Worm (Caenorhabditis elegans) whole organism, L2 larva: ENCODE measurements around the gene otpl-5.
"Not testable (repeated sequence)": the region's sequence is repeated elsewhere in the genome, so short reads cannot be mapped to it uniquely, and the experiment has no call there.

Experiments used
- C34F6.9 ChIP-seq: fragments of 150-350 bp; optimal IDR thresholded peaks from 2 replicates; lab custom pipeline; 2014; ENCODE audit warnings: missing biosample characterization, missing genetic modification characterization
- F13H6.1 ChIP-seq: sonication (generic microtip); optimal IDR thresholded peaks from 2 replicates; lab custom pipeline; 2016; ENCODE audit warnings: missing genetic modification characterization, missing compliant biosample characterization
- R02D3.7 ChIP-seq: fragments of 150-350 bp; optimal IDR thresholded peaks from 2 replicates; lab custom pipeline; 2014; ENCODE audit warnings: missing biosample characterization, missing genetic modification characterization
- Y55F3AM.14 ChIP-seq: fragments of 200-800 bp; sonication (Bioruptor generic); optimal IDR thresholded peaks from 2 replicates; lab custom pipeline; 2018; ENCODE audit warnings: mild to moderate bottlenecking, missing genetic modification characterization, missing compliant biosample characterization
- aly-2 ChIP-seq: fragments of 150-350 bp; optimal IDR thresholded peaks from 2 replicates; lab custom pipeline; 2014; ENCODE audit warnings: missing biosample characterization, missing genetic modification characterization
- ama-1 ChIP-seq: fragments of 150-350 bp; optimal IDR thresholded peaks from 2 replicates; lab custom pipeline; 2018; ENCODE audit warnings: inconsistent platforms
- blmp-1 ChIP-seq: sonication (generic microtip); optimal IDR thresholded peaks from 2 replicates; lab custom pipeline; 2017; ENCODE audit warnings: missing genetic modification characterization, mild to moderate bottlenecking, missing compliant biosample characterization, antibody characterized with exemption, moderate library complexity; ENCODE audit not compliant: insufficient read depth
- ceh-16 ChIP-seq: fragments of 150-350 bp; optimal IDR thresholded peaks from 2 replicates; lab custom pipeline; 2014; ENCODE audit warnings: missing biosample characterization, missing genetic modification characterization
- ceh-82 ChIP-seq: fragments of 150-350 bp; optimal IDR thresholded peaks from 2 replicates; lab custom pipeline; 2014; ENCODE audit warnings: missing biosample characterization, missing genetic modification characterization
- crh-2 ChIP-seq: sonication (generic microtip); optimal IDR thresholded peaks from 2 replicates; lab custom pipeline; 2017; ENCODE audit warnings: missing biosample characterization, missing genetic modification characterization
- dmd-4 ChIP-seq: sonication (generic microtip); optimal IDR thresholded peaks from 2 replicates; lab custom pipeline; 2017; ENCODE audit warnings: missing biosample characterization, missing genetic modification characterization
- elt-1 ChIP-seq: fragments of 150-350 bp; optimal IDR thresholded peaks from 2 replicates; lab custom pipeline; 2014; ENCODE audit warnings: missing biosample characterization, missing genetic modification characterization
- elt-3 ChIP-seq: sonication (generic microtip); optimal IDR thresholded peaks from 2 replicates; lab custom pipeline; 2017; ENCODE audit warnings: missing biosample characterization, missing genetic modification characterization
- fos-1 ChIP-seq: fragments of 150-350 bp; optimal IDR thresholded peaks from 2 replicates; lab custom pipeline; 2014; ENCODE audit warnings: missing biosample characterization, missing genetic modification characterization
- gmeb-1 ChIP-seq: fragments of 150-350 bp; optimal IDR thresholded peaks from 2 replicates; lab custom pipeline; 2014; ENCODE audit warnings: missing biosample characterization, missing genetic modification characterization
- lin-11 ChIP-seq: fragments of 150-350 bp; sonication (generic microtip); optimal IDR thresholded peaks from 2 replicates; lab custom pipeline; 2014; ENCODE audit warnings: missing biosample characterization, missing genetic modification characterization, inconsistent platforms, mixed read lengths
- lin-13 ChIP-seq: fragments of 150-350 bp; optimal IDR thresholded peaks from 2 replicates; lab custom pipeline; 2014; ENCODE audit warnings: missing biosample characterization, missing genetic modification reagents, missing genetic modification characterization
- lin-39 ChIP-seq: fragments of 150-350 bp; optimal IDR thresholded peaks from 2 replicates; lab custom pipeline; 2014; ENCODE audit warnings: missing biosample characterization, missing genetic modification reagents, missing genetic modification characterization
- lsy-2 ChIP-seq, 2 experiments: fragments of 150-350 bp in 1 of 2; sonication (generic microtip) in 1 of 2; optimal IDR thresholded peaks; 2 replicates each; lab custom pipeline; 2014 to 2017; ENCODE audit warnings: missing biosample characterization in 2 of 2, missing genetic modification characterization in 2 of 2
- mab-5 ChIP-seq: fragments of 150-350 bp; optimal IDR thresholded peaks from 2 replicates; lab custom pipeline; 2014; ENCODE audit warnings: missing biosample characterization, missing genetic modification characterization
- mbf-1 ChIP-seq: sonication (generic microtip); optimal IDR thresholded peaks from 2 replicates; lab custom pipeline; 2017; ENCODE audit warnings: missing biosample characterization, missing genetic modification characterization
- nhr-11 ChIP-seq: fragments of 150-350 bp; optimal IDR thresholded peaks from 2 replicates; lab custom pipeline; 2014; ENCODE audit warnings: missing biosample characterization, missing genetic modification characterization
- nhr-12 ChIP-seq: fragments of 150-350 bp; optimal IDR thresholded peaks from 2 replicates; lab custom pipeline; 2014; ENCODE audit warnings: missing biosample characterization, missing genetic modification characterization
- nhr-129 ChIP-seq: fragments of 150-350 bp; optimal IDR thresholded peaks from 2 replicates; lab custom pipeline; 2014; ENCODE audit warnings: missing biosample characterization, missing genetic modification characterization
- nhr-21 ChIP-seq: fragments of 150-350 bp; optimal IDR thresholded peaks from 2 replicates; lab custom pipeline; 2014; ENCODE audit warnings: missing biosample characterization, missing genetic modification characterization
- nhr-23 ChIP-seq: fragments of 150-350 bp; optimal IDR thresholded peaks from 2 replicates; lab custom pipeline; 2014; ENCODE audit warnings: missing biosample characterization, missing genetic modification reagents, missing genetic modification characterization
- nhr-237 ChIP-seq: fragments of 150-350 bp; optimal IDR thresholded peaks from 2 replicates; lab custom pipeline; 2014; ENCODE audit warnings: missing biosample characterization, missing genetic modification characterization
- nhr-6 ChIP-seq: fragments of 150-350 bp; optimal IDR thresholded peaks from 2 replicates; lab custom pipeline; 2014; ENCODE audit warnings: missing biosample characterization, missing genetic modification characterization
- nhr-77 ChIP-seq: fragments of 150-350 bp; optimal IDR thresholded peaks from 2 replicates; lab custom pipeline; 2014; ENCODE audit warnings: missing biosample characterization, missing genetic modification characterization
- sem-4 ChIP-seq: fragments of 150-350 bp; optimal IDR thresholded peaks from 2 replicates; lab custom pipeline; 2014; ENCODE audit warnings: missing biosample characterization, missing genetic modification reagents, missing genetic modification characterization
- skn-1 ChIP-seq: sonication (generic microtip); optimal IDR thresholded peaks from 2 replicates; lab custom pipeline; 2017; ENCODE audit warnings: missing biosample characterization, missing genetic modification characterization
- sma-3 ChIP-seq: sonication (generic microtip); optimal IDR thresholded peaks from 2 replicates; lab custom pipeline; 2016; ENCODE audit warnings: missing genetic modification reagents, missing genetic modification characterization, missing compliant biosample characterization
- sma-9 ChIP-seq, 2 experiments: fragments of 150-350 bp in 1 of 2; sonication (generic microtip) in 1 of 2; optimal IDR thresholded peaks; 2 replicates each; lab custom pipeline; 2014 to 2016; ENCODE audit warnings: missing genetic modification characterization in 2 of 2, mild to moderate bottlenecking in 1 of 2, missing biosample characterization in 1 of 2, missing compliant biosample characterization in 1 of 2, missing genetic modification reagents in 1 of 2, moderate library complexity in 1 of 2
- snpc-4 ChIP-seq: fragments of 150-350 bp; optimal IDR thresholded peaks from 2 replicates; lab custom pipeline; 2014; ENCODE audit warnings: missing biosample characterization, missing genetic modification characterization
- unc-39 ChIP-seq: fragments of 150-350 bp; optimal IDR thresholded peaks from 2 replicates; lab custom pipeline; 2014; ENCODE audit warnings: missing biosample characterization, missing genetic modification characterization
- unc-62 ChIP-seq: fragments of 150-350 bp; optimal IDR thresholded peaks from 2 replicates; lab custom pipeline; 2014; ENCODE audit warnings: missing biosample characterization, missing genetic modification reagents, missing genetic modification characterization
- zag-1 ChIP-seq: fragments of 150-350 bp; optimal IDR thresholded peaks from 2 replicates; lab custom pipeline; 2014; ENCODE audit warnings: missing biosample characterization, missing genetic modification characterization
- ztf-1 ChIP-seq: fragments of 200-800 bp; sonication (Bioruptor generic); conservative IDR thresholded peaks from 2 replicates; pipeline ENCODE4 v1.3.6; 2022; ENCODE audit warnings: missing genetic modification characterization, missing compliant biosample characterization
- ztf-11 ChIP-seq: sonication (generic microtip); optimal IDR thresholded peaks from 2 replicates; lab custom pipeline; 2017; ENCODE audit warnings: missing biosample characterization, missing genetic modification characterization
- ztf-4 ChIP-seq: fragments of 150-350 bp; optimal IDR thresholded peaks from 2 replicates; lab custom pipeline; 2014; ENCODE audit warnings: missing biosample characterization, missing genetic modification characterization

otpl-5 gene

DNA sequence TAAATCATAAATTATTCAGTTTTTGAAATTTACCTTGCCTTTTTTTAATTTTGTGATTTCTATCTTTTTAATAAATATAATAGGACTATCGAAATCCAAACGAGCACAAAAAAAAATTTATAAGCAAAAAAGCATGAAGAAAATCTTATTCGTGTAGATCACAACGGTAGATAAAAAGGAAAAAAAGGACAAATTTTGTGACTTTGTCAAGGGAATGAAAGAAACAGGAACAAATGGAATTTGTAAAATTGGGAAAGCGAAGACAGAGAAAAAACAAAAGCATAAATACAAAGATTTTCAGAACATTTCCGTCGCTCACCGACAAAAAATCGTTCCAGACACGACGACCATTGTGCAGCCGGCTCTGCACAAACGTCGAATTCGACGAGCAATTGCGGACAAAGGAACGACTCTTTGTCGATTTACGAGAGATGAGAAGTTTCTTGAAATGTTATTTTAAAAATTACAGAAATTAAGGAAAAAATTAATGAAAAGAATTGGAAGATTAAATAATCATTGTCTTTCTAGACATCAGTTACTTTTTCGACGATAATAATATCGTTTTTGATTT lies 10.4 kb upstream of the otpl-5 start, which contains the start of gene F45F2.10:
F45F2.10 (minus strand) TSS at position 51 of the 571 bp plus-strand sequence.
- peak; percentile 6 for TF ChIP-seq R02D3.7 (tag; lab: Kevin White, UChicago)
- no peak for TF ChIP-seq fos-1 (tag; lab: Kevin White, UChicago)
- no peak for TF ChIP-seq elt-1 (tag; lab: Kevin White, UChicago)
- TF ChIP-seq sma-3 (GFP tag; lab: Kevin White, UChicago), result no peak
- no peak for TF ChIP-seq mbf-1 (tag; lab: Kevin White, UChicago)
- TF ChIP-seq ama-1, result no peak
- peak; percentile 1 for TF ChIP-seq nhr-129 (tag; lab: Kevin White, UChicago)
- TF ChIP-seq crh-2 (tag; lab: Kevin White, UChicago), result no peak
- no peak for TF ChIP-seq ztf-1
- TF ChIP-seq dmd-4 (tag; lab: Kevin White, UChicago), result no peak
- TF ChIP-seq sma-9 (GFP tag; optimal IDR thresholded peaks at IDR 0.05; lab: Kevin White, UChicago), result no peak
- no peak for TF ChIP-seq sma-9 (tag; optimal IDR thresholded peaks at IDR 0.05; lab: Kevin White, UChicago)
- peak; percentile 30 for TF ChIP-seq snpc-4 (tag; lab: Kevin White, UChicago)

DNA sequence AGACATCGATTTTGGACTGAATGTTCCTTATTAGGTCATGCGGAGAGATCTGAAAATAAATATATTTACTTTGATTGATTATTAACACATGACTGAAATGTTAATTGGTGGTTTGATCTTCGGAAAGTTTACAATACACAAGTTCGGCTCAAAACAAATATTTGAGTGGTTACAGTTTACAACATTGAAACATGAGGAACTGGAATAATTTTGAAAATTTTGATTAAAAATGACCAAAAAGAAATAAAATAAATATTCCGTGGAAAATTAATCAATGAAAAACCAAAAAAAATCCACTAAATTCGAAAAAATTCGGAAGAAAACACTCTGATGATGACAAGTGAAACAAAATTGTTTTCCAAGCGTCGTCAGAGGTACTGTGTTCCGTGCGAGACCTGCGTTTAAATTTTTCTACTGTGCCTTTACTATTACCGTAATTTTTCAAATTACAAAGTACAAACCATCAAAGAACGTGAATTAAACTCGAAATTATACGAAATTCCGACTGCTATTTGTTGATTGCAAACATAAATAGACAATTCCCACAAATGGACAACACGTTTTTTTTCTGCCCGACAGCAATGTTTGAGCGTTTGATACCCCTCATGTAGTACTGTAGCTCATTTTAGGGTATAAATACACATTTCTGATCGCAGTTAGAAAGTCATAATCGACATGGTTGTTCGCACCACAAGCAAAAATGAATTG lies 8.3 kb upstream of the otpl-5 start, which contains the start of the genes F45F2.11 and otpl-7:
F45F2.11 (minus strand) TSS at position 51 of the 708 bp plus-strand sequence.
otpl-7 (plus strand) TSS at position 658 of the 708 bp plus-strand sequence.
- TF ChIP-seq F13H6.1 (tag; lab: Kevin White, UChicago) (no peak), C34F6.9 (tag; lab: Kevin White, UChicago) (no peak), elt-3 (tag; lab: Kevin White, UChicago) (no peak), sma-3 (GFP tag; lab: Kevin White, UChicago) (no peak), aly-2 (tag; lab: Kevin White, UChicago) (no peak), lin-11 (no peak), blmp-1 (tag; lab: Kevin White, UChicago) (no peak), fos-1 (tag; lab: Kevin White, UChicago) (no peak), skn-1 (tag; lab: Kevin White, UChicago) (no peak), lin-39 (no peak), nhr-12 (tag; lab: Kevin White, UChicago) (no peak), elt-1 (tag; lab: Kevin White, UChicago) (no peak)
- TF ChIP-seq, all 48 proteins: peak for 0

DNA sequence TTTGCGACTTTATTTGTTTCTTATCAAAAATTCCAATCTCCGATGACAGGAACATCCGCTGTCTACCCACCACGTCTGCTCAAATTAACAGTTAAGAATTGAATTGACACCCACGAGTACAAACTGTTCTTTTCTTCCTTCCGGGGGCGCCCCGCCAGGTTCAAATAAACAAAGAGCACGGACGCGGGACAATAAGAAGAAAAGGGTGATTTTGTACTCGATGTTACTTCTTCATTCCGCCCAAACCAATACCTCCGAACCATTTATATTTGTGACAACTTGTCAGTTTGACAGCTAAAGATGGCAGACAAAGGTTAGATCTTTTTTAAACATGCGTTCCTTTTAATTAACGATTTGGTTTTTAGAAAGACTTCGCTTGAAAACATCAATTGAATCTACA lies 3.5 kb upstream of the otpl-5 start, which contains the start of gene otpl-6:
otpl-6 (plus strand) TSS at position 301 of the 400 bp plus-strand sequence.
- TF ChIP-seq lin-13 (GFP tag; lab: Kevin White, UChicago) (no peak), skn-1 (tag; lab: Kevin White, UChicago) (no peak), unc-39 (no peak), blmp-1 (tag; lab: Kevin White, UChicago) (no peak), elt-1 (tag; lab: Kevin White, UChicago) (no peak), Y55F3AM.14 (GFP tag; lab: Kevin White, UChicago) (no peak), sma-9 (GFP tag; optimal IDR thresholded peaks at IDR 0.05; lab: Kevin White, UChicago) (no peak), sma-9 (tag; optimal IDR thresholded peaks at IDR 0.05; lab: Kevin White, UChicago) (no peak), ceh-16 (no peak), nhr-129 (tag; lab: Kevin White, UChicago) (no peak), lsy-2 (tag; optimal IDR thresholded peaks at IDR 0.05; lab: Kevin White, UChicago) (no peak), zag-1 (tag; lab: Kevin White, UChicago) (no peak), gmeb-1 (tag; lab: Kevin White, UChicago) (no peak)

- not testable (repeated sequence) for TF ChIP-seq mab-5 (tag; lab: Kevin White, UChicago); nhr-23; nhr-21 (tag; lab: Kevin White, UChicago)
Measured at ce11 chrV:8533067-8533466, 3.7 kb downstream of the otpl-5 start, which contains the start of the genes his-8 and his-7. Gene his-8, minus strand, starts transcription at chrV:8533086. Gene his-7, plus strand, starts transcription at chrV:8533379.

DNA sequence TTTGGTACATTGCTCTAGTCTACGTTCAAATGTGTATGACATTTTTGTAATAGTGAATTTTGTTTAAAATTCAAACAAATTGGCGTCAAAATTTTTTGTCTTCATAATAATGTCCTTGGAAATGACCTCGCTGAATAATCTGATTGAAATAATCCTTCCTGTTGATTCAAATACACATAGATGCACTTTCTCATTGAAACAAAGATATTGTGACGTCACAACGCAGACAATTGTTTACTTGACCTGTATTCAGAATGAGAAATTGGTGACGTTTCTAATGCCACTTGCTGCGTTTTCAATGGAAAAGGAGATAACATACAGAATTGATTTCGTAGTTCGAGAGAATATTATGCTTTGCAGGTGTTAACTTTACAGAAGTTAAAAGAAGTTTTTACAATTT lies 4.6 kb downstream of the otpl-5 start:
- TF ChIP-seq nhr-237 (tag; lab: Kevin White, UChicago) (no peak), Y55F3AM.14 (GFP tag; lab: Kevin White, UChicago) (no peak), ztf-11 (tag; lab: Kevin White, UChicago) (no peak), unc-62 (GFP tag; lab: Kevin White, UChicago) (no peak), ceh-82 (no peak), ztf-4 (tag; lab: Kevin White, UChicago) (no peak), lin-13 (GFP tag; lab: Kevin White, UChicago) (no peak), ama-1 (no peak), nhr-6 (no peak), fos-1 (tag; lab: Kevin White, UChicago) (no peak), nhr-11 (tag; lab: Kevin White, UChicago) (no peak), sem-4 (tag; lab: Kevin White, UChicago) (no peak), nhr-77 (tag; lab: Kevin White, UChicago) (no peak), elt-3 (tag; lab: Kevin White, UChicago) (no peak), zag-1 (tag; lab: Kevin White, UChicago) (no peak)
